Fruit fly (Drosophila melanogaster) Kc167 (cell line): Measurements from ENCODE around the gene Dis3.

Source experiments
- Myc ChIP-seq: fragments of >200 bp; optimal IDR thresholded peaks from 2 replicates; lab custom pipeline; 2017; ENCODE audit warnings: missing external identifiers
- Sin3A ChIP-seq: fragments of >200 bp; optimal IDR thresholded peaks from 2 replicates; lab custom pipeline; 2018; ENCODE audit warnings: missing external identifiers
- h ChIP-seq: fragments of >200 bp; optimal IDR thresholded peaks from 3 replicates; lab custom pipeline; 2018; ENCODE audit warnings: missing external identifiers
- insv ChIP-seq: fragments of >200 bp; optimal IDR thresholded peaks from 3 replicates; lab custom pipeline; 2018; ENCODE audit warnings: missing external identifiers
- psq ChIP-seq: fragments of >200 bp; optimal IDR thresholded peaks from 2 replicates; lab custom pipeline; 2017; ENCODE audit warnings: missing external identifiers
- ttk ChIP-seq: sonication (Bioruptor generic); optimal IDR thresholded peaks from 2 replicates; lab custom pipeline; 2017; ENCODE audit warnings: missing external identifiers

The Dis3 gene

DNA sequence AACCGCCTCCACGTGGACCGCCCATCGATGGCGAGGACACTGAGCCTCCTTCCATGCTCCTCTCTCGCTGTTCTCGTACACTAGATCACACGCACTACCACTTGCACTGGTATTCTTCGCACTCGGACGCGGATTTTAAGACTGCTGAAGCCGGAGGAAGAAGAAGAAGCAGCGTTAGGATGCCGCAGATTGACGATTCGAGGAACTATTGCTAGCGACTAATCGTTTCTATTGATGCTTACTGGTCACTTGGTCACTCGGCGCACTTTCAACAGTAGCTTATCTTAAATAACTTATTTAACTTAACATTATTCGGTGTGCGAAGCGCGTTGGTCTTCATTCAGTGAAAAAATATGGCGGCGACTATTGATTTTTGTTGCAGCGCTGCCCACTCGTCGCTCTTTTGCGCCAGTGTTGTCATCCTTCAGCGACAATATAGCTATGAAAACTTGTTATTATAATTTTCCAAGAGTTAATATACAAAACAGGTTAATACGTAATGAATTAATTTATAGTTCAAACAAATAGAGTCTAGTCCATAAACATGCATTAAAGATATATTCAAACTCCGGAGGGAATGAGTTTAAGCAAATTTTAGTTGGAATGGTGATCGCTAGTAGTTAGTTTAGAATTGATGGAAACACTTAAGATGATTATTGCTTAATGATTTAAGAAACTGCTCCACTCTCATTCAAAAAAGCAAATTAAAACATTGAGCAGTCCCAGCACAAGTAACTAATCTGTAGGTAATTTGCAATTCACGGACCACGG, 15.4 kb downstream of the Dis3 start, which contains the start of the genes CG5746 and CG6454:
CG5746 (minus strand) TSS at position 372 of the 771 bp plus-strand sequence.
CG6454 (plus strand) TSS at position 763 of the 771 bp plus-strand sequence.
- no peak for TF ChIP-seq Myc (lab: Kevin White, UChicago)
- no peak for TF ChIP-seq insv (lab: Kevin White, UChicago)
- no peak for TF ChIP-seq psq (lab: Kevin White, UChicago)
- TF ChIP-seq Sin3A (lab: Kevin White, UChicago), result no peak
- TF ChIP-seq h (lab: Kevin White, UChicago), result no peak
- TF ChIP-seq ttk (lab: Kevin White, UChicago), result no peak

DNA sequence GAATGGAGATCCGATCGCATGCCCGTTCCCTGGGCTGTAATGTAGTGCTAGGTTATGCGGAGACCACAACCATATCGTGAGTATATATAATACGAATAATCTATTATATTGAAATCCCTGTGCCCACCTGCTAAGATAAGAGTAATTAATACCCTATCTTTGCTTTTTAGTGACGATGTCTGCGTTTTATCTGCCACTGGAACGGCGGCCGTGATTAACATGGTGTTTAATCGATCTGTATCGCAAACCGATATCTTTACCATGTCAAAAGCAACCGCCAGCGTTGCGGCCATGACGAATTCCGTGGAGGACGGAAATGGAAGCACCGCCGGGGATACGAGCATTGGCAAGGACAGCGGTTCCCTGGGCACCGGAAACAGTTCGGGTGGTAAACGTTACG, 20.2 kb downstream of the Dis3 start:
- TF ChIP-seq Sin3A (lab: Kevin White, UChicago), result no peak
- TF ChIP-seq Myc (lab: Kevin White, UChicago), result no peak
- TF ChIP-seq psq (lab: Kevin White, UChicago), result no peak
- TF ChIP-seq ttk (lab: Kevin White, UChicago), result no peak
- TF ChIP-seq h (lab: Kevin White, UChicago), result no peak
- no peak for TF ChIP-seq insv (lab: Kevin White, UChicago)

DNA sequence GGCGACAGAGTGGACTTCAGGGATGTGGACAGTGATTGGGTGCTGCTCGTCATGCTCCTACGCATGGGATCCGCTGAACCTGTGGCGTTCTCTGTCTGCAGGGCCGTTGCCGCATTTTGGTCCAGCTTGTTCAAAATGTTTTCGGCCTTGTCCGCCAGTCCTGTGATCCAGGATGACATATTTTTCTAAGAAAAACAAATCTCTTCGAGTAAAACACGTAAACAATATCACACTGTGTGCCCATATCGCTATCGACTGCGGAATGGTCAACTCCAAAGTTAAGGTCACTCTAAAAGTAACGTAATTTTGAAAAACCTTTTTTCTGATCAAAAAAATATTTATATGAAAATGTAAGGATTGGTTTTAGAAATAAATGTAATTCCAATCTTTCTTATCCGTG, 24.5 kb downstream of the Dis3 start, which contains the start of gene Golgin84:
Golgin84 (minus strand) TSS at position 241 of the 400 bp plus-strand sequence.
- TF ChIP-seq psq (lab: Kevin White, UChicago) (no peak), ttk (lab: Kevin White, UChicago) (no peak), Myc (lab: Kevin White, UChicago) (no peak), insv (lab: Kevin White, UChicago) (no peak), Sin3A (lab: Kevin White, UChicago) (no peak), h (lab: Kevin White, UChicago) (no peak)

DNA sequence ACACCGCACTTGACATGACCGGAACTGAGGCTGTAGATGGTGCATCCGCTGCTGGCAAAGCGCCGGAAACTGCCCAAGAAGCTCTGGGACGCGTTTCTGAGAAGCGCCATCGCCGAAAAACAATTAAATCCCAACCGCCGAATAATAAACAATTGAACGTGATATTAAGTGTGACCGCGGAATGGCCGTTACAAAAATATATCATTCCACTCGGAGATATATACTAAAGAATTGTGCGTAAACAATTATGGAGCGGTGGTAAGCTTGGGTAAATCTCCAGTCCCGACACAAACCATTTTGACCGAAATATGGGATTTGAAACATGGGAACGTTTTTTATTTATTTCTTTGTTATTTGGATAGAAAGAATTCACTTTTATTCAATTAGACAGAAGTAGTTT, 26.7 kb downstream of the Dis3 start, which contains the start of gene CG18528:
CG18528 (minus strand) TSS at position 188 of the 400 bp plus-strand sequence.
- no peak for TF ChIP-seq Sin3A (lab: Kevin White, UChicago)
- no peak for TF ChIP-seq Myc (lab: Kevin White, UChicago)
- TF ChIP-seq psq (lab: Kevin White, UChicago), result no peak
- TF ChIP-seq h (lab: Kevin White, UChicago), result no peak
- no peak for TF ChIP-seq ttk (lab: Kevin White, UChicago)
- no peak for TF ChIP-seq insv (lab: Kevin White, UChicago)

DNA sequence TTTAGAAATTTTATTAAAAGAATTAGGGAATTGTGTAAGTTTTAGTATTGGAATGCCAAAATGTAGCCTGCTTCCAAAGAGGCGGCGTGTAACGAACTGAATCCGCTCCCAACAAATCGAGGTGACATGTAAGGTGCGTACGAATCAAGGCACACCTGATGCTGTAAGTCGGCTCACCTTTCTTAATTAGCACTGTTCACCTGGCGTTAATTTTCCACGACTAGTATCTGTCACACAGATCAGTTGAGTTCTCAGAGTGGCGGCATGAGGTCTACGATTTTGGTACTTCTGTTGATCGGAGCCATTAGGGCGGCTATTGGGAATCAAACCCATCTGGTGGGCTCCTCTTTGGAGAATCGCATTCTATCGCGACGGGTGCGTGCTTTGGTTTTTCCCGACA, 28.4 kb downstream of the Dis3 start, which contains the start of the genes CG5762 and CG33339:
CG5762 (minus strand) TSS at position 101 of the 400 bp plus-strand sequence.
CG33339 (plus strand) TSS at position 265 of the 400 bp plus-strand sequence.
- TF ChIP-seq Myc (lab: Kevin White, UChicago) (no peak), Sin3A (lab: Kevin White, UChicago) (no peak), h (lab: Kevin White, UChicago) (no peak), psq (lab: Kevin White, UChicago) (no peak), ttk (lab: Kevin White, UChicago) (no peak), insv (lab: Kevin White, UChicago) (no peak)

DNA sequence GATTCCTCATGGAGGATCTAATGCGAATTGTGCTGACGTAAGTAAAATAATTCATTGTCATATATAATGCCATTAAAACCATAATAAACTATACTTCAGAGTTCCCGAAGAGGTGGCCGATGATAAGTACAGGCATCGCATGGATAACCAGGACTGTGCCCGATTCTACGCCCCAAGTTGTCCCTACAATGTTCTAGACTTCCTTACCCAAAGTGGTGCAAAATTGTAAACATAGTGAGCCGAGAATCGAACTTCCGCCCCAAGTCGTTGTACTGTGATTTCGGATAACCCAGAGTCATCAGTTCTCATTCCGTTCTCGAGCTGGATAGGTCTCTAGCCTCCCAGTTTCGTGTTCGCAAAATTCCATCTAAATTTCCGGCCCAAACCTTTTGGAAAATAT, 29.6 kb downstream of the Dis3 start, which contains the start of gene CG33340:
CG33340 (plus strand) TSS at position 301 of the 400 bp plus-strand sequence.
- TF ChIP-seq insv (lab: Kevin White, UChicago) (no peak), Sin3A (lab: Kevin White, UChicago) (no peak), h (lab: Kevin White, UChicago) (no peak)

DNA sequence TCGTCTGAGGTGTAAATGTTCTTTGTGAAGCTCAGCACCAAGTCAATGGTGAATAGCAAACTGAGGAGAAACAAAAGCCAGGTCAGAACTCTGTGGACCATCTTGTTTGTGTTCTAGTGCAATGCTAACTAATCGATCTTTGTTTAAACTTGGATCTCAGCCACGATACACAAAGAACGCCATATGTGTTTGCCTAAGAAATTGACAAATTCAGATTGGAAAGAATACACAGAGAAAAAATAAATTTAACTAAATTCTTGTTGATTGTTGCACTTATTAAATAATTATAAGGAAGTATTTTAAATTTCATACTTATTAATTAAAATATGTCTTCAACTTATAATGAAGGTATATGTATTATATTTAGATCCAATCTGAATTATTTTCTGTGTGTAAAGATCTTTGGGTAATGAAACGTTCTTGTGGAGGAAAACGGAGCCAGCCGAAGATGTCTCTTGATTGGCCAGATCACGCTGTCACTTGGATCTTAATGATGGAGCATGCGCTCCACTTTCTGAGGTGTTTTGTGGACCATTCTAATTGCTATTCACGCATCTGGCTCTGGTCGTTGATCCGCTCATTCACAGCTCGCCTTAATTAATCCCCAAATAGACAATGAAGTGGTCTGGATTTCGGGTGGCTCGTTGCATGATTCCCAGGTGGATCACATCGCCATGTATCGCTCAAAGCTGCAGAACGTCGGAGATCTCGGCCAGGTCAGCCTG, 31.8 kb downstream of the Dis3 start, which contains the start of the genes CG17784 and CG13613:
CG17784 (minus strand) TSS at position 101 of the 725 bp plus-strand sequence.
CG13613 (plus strand) TSS at position 675 of the 725 bp plus-strand sequence.
- TF ChIP-seq psq (lab: Kevin White, UChicago), result no peak
- no peak for TF ChIP-seq insv (lab: Kevin White, UChicago)
- no peak for TF ChIP-seq Sin3A (lab: Kevin White, UChicago)
- no peak for TF ChIP-seq ttk (lab: Kevin White, UChicago)
- TF ChIP-seq h (lab: Kevin White, UChicago), result no peak
- no peak for TF ChIP-seq Myc (lab: Kevin White, UChicago)

DNA sequence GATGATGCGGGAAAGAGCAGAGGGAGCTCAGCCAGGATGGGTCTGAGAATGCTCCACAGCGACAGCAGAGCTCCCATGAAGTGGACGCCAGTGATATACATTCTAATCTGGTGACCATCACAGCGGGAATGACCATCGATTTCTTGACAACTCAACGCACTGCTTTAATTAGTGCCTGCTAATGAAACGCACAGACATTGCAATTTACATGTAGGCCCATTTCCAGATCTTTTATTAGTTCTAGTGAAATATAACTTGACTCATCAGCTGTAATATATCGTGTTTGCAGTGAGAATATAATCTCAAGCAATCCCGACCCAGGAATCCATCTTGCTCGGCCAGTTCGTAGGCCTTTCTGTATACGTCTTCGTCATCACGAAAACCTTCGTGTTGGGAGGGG, 33.9 kb downstream of the Dis3 start, which contains the start of gene CG42811:
CG42811 (minus strand) TSS at position 101 of the 400 bp plus-strand sequence.
- TF ChIP-seq ttk (lab: Kevin White, UChicago) (no peak), insv (lab: Kevin White, UChicago) (no peak), Myc (lab: Kevin White, UChicago) (no peak), h (lab: Kevin White, UChicago) (no peak)

DNA sequence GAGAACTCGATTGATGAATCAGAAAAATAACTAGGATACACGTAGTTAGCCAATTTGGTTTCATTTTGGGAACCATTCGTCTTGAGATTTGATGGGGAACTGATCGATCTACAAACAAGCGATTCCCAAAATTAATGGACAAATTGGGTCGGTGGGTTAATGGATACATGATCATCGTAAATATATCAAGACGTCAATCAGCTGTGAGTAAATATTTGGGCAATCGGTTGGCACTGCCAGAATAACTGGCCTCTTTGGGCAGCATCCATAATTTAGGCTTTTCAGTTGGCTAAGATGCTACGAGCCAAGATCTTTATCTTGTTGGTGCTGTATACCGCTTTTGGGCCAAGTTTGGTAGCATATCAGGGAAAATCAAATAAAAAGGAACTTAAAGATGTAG, 34.8 kb downstream of the Dis3 start, which contains the start of the genes CG42812 and CG33341:
CG42812 (minus strand) TSS at position 101 of the 400 bp plus-strand sequence.
CG33341 (plus strand) TSS at position 295 of the 400 bp plus-strand sequence.
- TF ChIP-seq Sin3A (lab: Kevin White, UChicago), result no peak
- TF ChIP-seq ttk (lab: Kevin White, UChicago), result no peak
- TF ChIP-seq insv (lab: Kevin White, UChicago), result no peak
- TF ChIP-seq psq (lab: Kevin White, UChicago), result no peak
- TF ChIP-seq h (lab: Kevin White, UChicago), result no peak
- no peak for TF ChIP-seq Myc (lab: Kevin White, UChicago)

DNA sequence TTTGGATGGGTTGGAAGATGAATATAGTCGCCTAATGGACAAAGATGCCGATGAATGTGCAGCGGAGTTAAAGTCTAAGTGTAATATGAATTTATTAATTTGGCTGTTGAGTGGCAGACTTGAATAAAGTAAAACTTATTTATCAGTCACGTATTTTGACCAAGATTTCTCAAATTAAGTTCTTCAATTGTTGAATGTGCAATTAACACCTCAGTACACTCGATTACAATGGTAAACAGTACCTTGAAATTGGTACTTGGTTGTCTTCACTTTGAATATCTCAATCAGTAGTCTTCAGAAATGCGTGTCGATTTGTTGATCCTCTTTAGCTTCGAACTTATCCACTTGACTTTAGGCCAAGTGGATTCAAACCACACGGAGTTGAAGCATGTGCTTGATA, 36.0 kb downstream of the Dis3 start, which contains the start of gene CG13614:
CG13614 (plus strand) TSS at position 301 of the 400 bp plus-strand sequence.
- TF ChIP-seq insv (lab: Kevin White, UChicago) (no peak), ttk (lab: Kevin White, UChicago) (no peak), h (lab: Kevin White, UChicago) (no peak), psq (lab: Kevin White, UChicago) (no peak), Sin3A (lab: Kevin White, UChicago) (no peak), Myc (lab: Kevin White, UChicago) (no peak)
